Worm (Caenorhabditis elegans) whole organism, L3 larva: ENCODE measurements around the gene Y48B6A.10.

Source experiments
- fkh-10 ChIP-seq: sonication (generic microtip); optimal IDR thresholded peaks from 2 replicates; lab custom pipeline; 2017; ENCODE audit warnings: missing biosample characterization, missing genetic modification reagents, missing genetic modification characterization
- nhr-77 ChIP-seq: fragments of 150-350 bp; optimal IDR thresholded peaks from 2 replicates; lab custom pipeline; 2014; ENCODE audit warnings: missing biosample characterization, missing genetic modification characterization
- pqm-1 ChIP-seq: fragments of 150-350 bp; optimal IDR thresholded peaks from 2 replicates; lab custom pipeline; 2017; ENCODE audit warnings: missing biosample characterization, missing genetic modification characterization, inconsistent platforms
- snpc-4 ChIP-seq: fragments of 150-350 bp; optimal IDR thresholded peaks from 2 replicates; lab custom pipeline; 2014; ENCODE audit warnings: missing biosample characterization, missing genetic modification characterization
- unc-39 ChIP-seq: sonication (generic microtip); optimal IDR thresholded peaks from 4 replicates; lab custom pipeline; 2017; ENCODE audit warnings: missing biosample characterization, missing genetic modification characterization
- zag-1 ChIP-seq: fragments of 150-350 bp; optimal IDR thresholded peaks from 2 replicates; lab custom pipeline; 2014; ENCODE audit warnings: missing biosample characterization, missing genetic modification characterization
- ztf-11 ChIP-seq: fragments of 150-350 bp; optimal IDR thresholded peaks from 2 replicates; lab custom pipeline; 2014; ENCODE audit warnings: missing biosample characterization, missing genetic modification characterization

ce11 chrII:14242259-14242658 lies 28.1 kb downstream of the Y48B6A.10 start:
- no peak for TF ChIP-seq zag-1 (tag; lab: Kevin White, UChicago)
- TF ChIP-seq fkh-10: no peak
- no peak for TF ChIP-seq nhr-77
- no peak for TF ChIP-seq pqm-1 (tag; lab: Kevin White, UChicago)
- TF ChIP-seq snpc-4 (tag; lab: Kevin White, UChicago): no peak
- TF ChIP-seq unc-39: no peak
- TF ChIP-seq ztf-11 (tag; lab: Kevin White, UChicago): no peak
